Worm (Caenorhabditis elegans): ENCODE measurements around the gene dec-7.

ce11 chrIII:9972192-9972811, 40.1 kb downstream of the dec-7 start:
- TF ChIP-seq sox-4 (tag; optimal IDR thresholded peaks at IDR 0.05) (no peak), ama-1 (optimal IDR thresholded peaks at IDR 0.05) (no peak), ceh-9 (tag; optimal IDR thresholded peaks at IDR 0.05) (no peak), ceh-24 (tag; optimal IDR thresholded peaks at IDR 0.05) (no peak), madf-2 (tag; optimal IDR thresholded peaks at IDR 0.05) (no peak), lim-6 (tag; optimal IDR thresholded peaks at IDR 0.05) (no peak), npax-4 (tag; optimal IDR thresholded peaks at IDR 0.05) (no peak), nfya-1 (tag; optimal IDR thresholded peaks at IDR 0.05) (no peak), F13H6.1 (tag; optimal IDR thresholded peaks at IDR 0.05) (no peak), ets-4 (tag; optimal IDR thresholded peaks at IDR 0.05) (no peak), pqm-1 (tag; optimal IDR thresholded peaks at IDR 0.05) (no peak), fkh-10 (GFP tag; optimal IDR thresholded peaks at IDR 0.05) (no peak), hlh-6 (tag; optimal IDR thresholded peaks at IDR 0.05) (no peak)

Data from whole organism, late embryonic.